Fruit fly (Drosophila melanogaster): ENCODE measurements around the gene TyrR.

Gene TyrR

DNA sequence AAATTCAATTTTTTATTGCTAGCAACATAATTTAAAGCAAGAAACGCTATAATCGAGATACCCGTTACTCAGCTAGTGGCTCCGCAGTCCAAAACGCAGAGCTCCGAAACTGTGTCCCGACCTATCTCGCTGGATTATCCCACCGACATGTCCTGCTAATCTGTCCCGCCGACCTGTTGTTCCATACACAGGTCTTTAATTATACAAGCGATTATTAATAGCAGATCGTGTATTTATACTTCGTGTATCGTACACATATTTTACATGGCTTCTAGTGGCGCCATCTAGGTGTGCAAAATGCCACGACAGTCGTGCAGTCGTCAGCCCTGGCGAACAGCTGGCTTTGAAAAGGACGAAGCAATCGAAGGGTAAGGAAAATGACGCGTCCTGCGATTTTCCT is 29.7 kb downstream of the TyrR start, which contains the start of gene CG14321 (continued):
- TF ChIP-seq wdn (GFP tag; IDR thresholded peaks at IDR 0.05): no peak
- no peak for TF ChIP-seq Dref (GFP tag; IDR thresholded peaks at IDR 0.05)
- TF ChIP-seq sens (GFP tag): no peak
- no peak for TF ChIP-seq CG10462 (GFP tag; optimal IDR thresholded peaks at IDR 0.05)
- no peak for TF ChIP-seq Jarid2 (GFP tag; optimal IDR thresholded peaks at IDR 0.05)
- TF ChIP-seq CG11085 (GFP tag; IDR thresholded peaks at IDR 0.05): no peak
- TF ChIP-seq twi (tag; optimal IDR thresholded peaks at IDR 0.05): no peak
- TF ChIP-seq CG33213 (GFP tag; optimal IDR thresholded peaks at IDR 0.05): no peak
- no peak for TF ChIP-seq tap (tag; optimal IDR thresholded peaks at IDR 0.05)
- no peak for TF ChIP-seq slp2 (GFP tag; optimal IDR thresholded peaks at IDR 0.05)
- no peak for TF ChIP-seq tup (GFP tag; optimal IDR thresholded peaks at IDR 0.05)
- no peak for TF ChIP-seq CG12391 (tag; optimal IDR thresholded peaks at IDR 0.05)
- TF ChIP-seq CG7357 (GFP tag; IDR thresholded peaks at IDR 0.05): no peak
- peak; percentile 5 for TF ChIP-seq CG3281 (GFP tag; optimal IDR thresholded peaks at IDR 0.05)
- no peak for TF ChIP-seq az2 (GFP tag; optimal IDR thresholded peaks at IDR 0.05)
- TF ChIP-seq CG7556 (GFP tag; optimal IDR thresholded peaks at IDR 0.05): no peak
- no peak for TF ChIP-seq CG8359 (GFP tag; optimal IDR thresholded peaks at IDR 0.05; ENCODE audit: borderline replicate concordance)
- TF ChIP-seq Mad (GFP tag; optimal IDR thresholded peaks at IDR 0.05): no peak
- no peak for TF ChIP-seq dimm (GFP tag; IDR thresholded peaks at IDR 0.05)
- TF ChIP-seq CTCF (GFP tag; optimal IDR thresholded peaks at IDR 0.05): peak; percentile 95
- no peak for TF ChIP-seq pho (GFP tag; optimal IDR thresholded peaks at IDR 0.05)
- peak; percentile 59 for TF ChIP-seq Scr (GFP tag; IDR thresholded peaks at IDR 0.05; ENCODE audit: partially characterized antibody)
- TF ChIP-seq Atf6 (GFP tag; IDR thresholded peaks at IDR 0.05): no peak
- no peak for TF ChIP-seq CG7271 (tag; optimal IDR thresholded peaks at IDR 0.05)
- no peak for TF ChIP-seq cato (GFP tag; optimal IDR thresholded peaks at IDR 0.05; ENCODE audit: borderline replicate concordance)
- no peak for TF ChIP-seq seq (GFP tag; IDR thresholded peaks at IDR 0.05)
- TF ChIP-seq odd (GFP tag; optimal IDR thresholded peaks at IDR 0.05): no peak
- no peak for TF ChIP-seq Taf1 (GFP tag; IDR thresholded peaks at IDR 0.05)
- no peak for TF ChIP-seq Eip74EF (GFP tag; optimal IDR thresholded peaks at IDR 0.05)
- no peak for TF ChIP-seq stc (GFP tag; IDR thresholded peaks at IDR 0.05)
- no peak for TF ChIP-seq GATAe (GFP tag; conservative IDR thresholded peaks at IDR 0.05)
- no peak for TF ChIP-seq sqz (GFP tag; optimal IDR thresholded peaks at IDR 0.05)
- no peak for TF ChIP-seq z (GFP tag; IDR thresholded peaks at IDR 0.05)
- no peak for TF ChIP-seq Nf-YA (GFP tag; IDR thresholded peaks at IDR 0.05)
- no peak for TF ChIP-seq CG1792 (GFP tag; optimal IDR thresholded peaks at IDR 0.05)
- no peak for TF ChIP-seq CG17802 (tag; optimal IDR thresholded peaks at IDR 0.05)
- no peak for TF ChIP-seq Lpt (GFP tag; optimal IDR thresholded peaks at IDR 0.05)
- TF ChIP-seq CG17361 (GFP tag; IDR thresholded peaks at IDR 0.05): no peak
- TF ChIP-seq CG17912 (GFP tag; optimal IDR thresholded peaks at IDR 0.05): no peak
- no peak for TF ChIP-seq CG30403 (GFP tag; optimal IDR thresholded peaks at IDR 0.05)
- TF ChIP-seq CG11695 (GFP tag; IDR thresholded peaks at IDR 0.05): no peak
- no peak for TF ChIP-seq grau (tag; optimal IDR thresholded peaks at IDR 0.05)
- no peak for TF ChIP-seq sc (optimal IDR thresholded peaks at IDR 0.05)
- TF ChIP-seq sc (GFP tag; optimal IDR thresholded peaks at IDR 0.05): no peak
- TF ChIP-seq chinmo (GFP tag; IDR thresholded peaks at IDR 0.05; ENCODE audit: partially characterized antibody): 0 out of 4 replicates have a peak, but pooled peaks have one; percentile 14
- TF ChIP-seq fd64A (GFP tag; optimal IDR thresholded peaks at IDR 0.05): no peak
- TF ChIP-seq unc-4 (GFP tag; IDR thresholded peaks at IDR 0.05; ENCODE audit: partially characterized antibody): 0 out of 2 replicates have a peak, but pooled peaks have one; percentile 18
- no peak for TF ChIP-seq CG32532 (GFP tag; IDR thresholded peaks at IDR 0.05)
- no peak for TF ChIP-seq CG16863 (GFP tag; optimal IDR thresholded peaks at IDR 0.05)
- peak; percentile 19 for TF ChIP-seq BEAF-32 (GFP tag; optimal IDR thresholded peaks at IDR 0.05)
- no peak for TF ChIP-seq CG8089 (GFP tag; optimal IDR thresholded peaks at IDR 0.05)
- TF ChIP-seq fu2 (GFP tag; optimal IDR thresholded peaks at IDR 0.05): no peak
- no peak for TF ChIP-seq CG2116 (GFP tag; optimal IDR thresholded peaks at IDR 0.05)

Measured in whole organism, embryonic.